Worm (Caenorhabditis elegans) whole organism, L1 larva: Measurements from ENCODE around the gene C06G1.1.

Source experiments
- aly-2 ChIP-seq: fragments of 150-350 bp; optimal IDR thresholded peaks from 2 replicates; lab custom pipeline; 2014; ENCODE audit warnings: missing biosample characterization, missing genetic modification characterization
- ama-1 ChIP-seq: fragments of 150-350 bp; optimal IDR thresholded peaks from 2 replicates; lab custom pipeline; 2014
- lin-13 ChIP-seq: fragments of 150-350 bp; optimal IDR thresholded peaks from 2 replicates; lab custom pipeline; 2014; ENCODE audit warnings: missing biosample characterization, missing genetic modification reagents, missing genetic modification characterization
- lin-35 ChIP-seq, 2 experiments: fragments of 150-350 bp; optimal IDR thresholded peaks; 2 replicates each; lab custom pipeline; 2014; ENCODE audit warnings: missing biosample characterization in 2 of 2, missing genetic modification characterization in 2 of 2, missing genetic modification reagents in 2 of 2
- mep-1 ChIP-seq: fragments of 150-350 bp; optimal IDR thresholded peaks from 2 replicates; lab custom pipeline; 2014; ENCODE audit warnings: missing biosample characterization, missing genetic modification characterization
- nhr-237 ChIP-seq: fragments of 150-350 bp; optimal IDR thresholded peaks from 2 replicates; lab custom pipeline; 2014; ENCODE audit warnings: missing biosample characterization, missing genetic modification characterization
- nhr-77 ChIP-seq: fragments of 150-350 bp; optimal IDR thresholded peaks from 2 replicates; lab custom pipeline; 2014; ENCODE audit warnings: missing biosample characterization, missing genetic modification characterization
- pax-3 ChIP-seq: fragments of 200-800 bp; sonication (Bioruptor generic); optimal IDR thresholded peaks from 2 replicates; lab custom pipeline; 2018; ENCODE audit warnings: mild to moderate bottlenecking, missing genetic modification characterization, moderate library complexity, missing compliant biosample characterization
- rnt-1 ChIP-seq: sonication (generic microtip); optimal IDR thresholded peaks from 2 replicates; lab custom pipeline; 2016; ENCODE audit warnings: mild to moderate bottlenecking, missing genetic modification characterization, moderate library complexity, missing compliant biosample characterization
- skn-1 ChIP-seq: fragments of 150-350 bp; optimal IDR thresholded peaks from 2 replicates; lab custom pipeline; 2014; ENCODE audit warnings: missing biosample characterization, missing genetic modification characterization
- sptf-1 ChIP-seq: fragments of 150-350 bp; optimal IDR thresholded peaks from 2 replicates; lab custom pipeline; 2014; ENCODE audit warnings: missing biosample characterization, missing genetic modification characterization

DNA sequence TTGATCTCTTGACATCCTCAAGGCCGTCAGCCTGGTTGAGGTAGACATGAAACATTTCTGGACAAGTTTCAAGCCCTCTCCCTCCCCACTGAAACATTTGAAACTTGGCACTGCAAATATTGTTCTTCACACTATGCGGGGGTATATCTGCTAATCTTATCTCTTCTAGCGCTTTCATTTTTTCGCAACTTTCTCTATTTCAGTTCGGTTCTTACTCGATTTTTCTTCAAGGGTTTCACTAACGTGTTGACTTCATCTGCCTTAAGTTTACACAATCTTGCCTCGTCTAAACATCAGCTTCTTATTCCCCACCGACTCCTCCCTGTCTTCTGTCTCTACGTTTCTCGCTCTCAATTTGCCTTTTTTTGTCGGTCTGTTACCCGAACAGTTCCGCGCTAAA, 3.4 kb upstream of the C06G1.1 start:
- no peak for TF ChIP-seq nhr-77 (tag; lab: Kevin White, UChicago)
- TF ChIP-seq sptf-1, result no peak
- no peak for TF ChIP-seq rnt-1 (tag; lab: Kevin White, UChicago)
- no peak for TF ChIP-seq aly-2 (tag; lab: Kevin White, UChicago)
- no peak for TF ChIP-seq lin-13 (GFP tag; lab: Kevin White, UChicago)
- TF ChIP-seq skn-1 (tag; lab: Kevin White, UChicago), result no peak
- no peak for TF ChIP-seq ama-1 (lab: Kevin White, UChicago)
- TF ChIP-seq lin-35 (GFP tag; optimal IDR thresholded peaks at IDR 0.05; lab: Kevin White, UChicago), result no peak
- no peak for TF ChIP-seq mep-1 (tag; lab: Kevin White, UChicago)
- no peak for TF ChIP-seq nhr-237
- no peak for TF ChIP-seq pax-3 (tag; lab: Kevin White, UChicago)
